Worm (Caenorhabditis elegans) whole organism, L1 larva: ENCODE measurements around the gene ceh-14.

Source experiments
- alr-1 ChIP-seq: fragments of 200-800 bp; sonication (Bioruptor generic); optimal IDR thresholded peaks from 2 replicates; lab custom pipeline; 2018; ENCODE audit warnings: borderline replicate concordance, mild to moderate bottlenecking, missing genetic modification characterization, missing compliant biosample characterization
- ama-1 ChIP-seq: fragments of 150-350 bp; optimal IDR thresholded peaks from 2 replicates; lab custom pipeline; 2014
- ceh-63 ChIP-seq: fragments of 200-800 bp; sonication (Bioruptor generic); optimal IDR thresholded peaks from 2 replicates; lab custom pipeline; 2018; ENCODE audit warnings: mild to moderate bottlenecking, missing genetic modification characterization, missing compliant biosample characterization
- ceh-8 ChIP-seq: fragments of 200-800 bp; sonication (Bioruptor generic); optimal IDR thresholded peaks from 2 replicates; lab custom pipeline; 2018; ENCODE audit warnings: mild to moderate bottlenecking, missing genetic modification characterization, moderate library complexity, missing compliant biosample characterization
- ceh-82 ChIP-seq, 3 experiments: fragments of 150-350 bp in 1 of 3; sonication (generic microtip) in 2 of 3; optimal IDR thresholded peaks; 2 replicates each; lab custom pipeline; 2014 to 2017; ENCODE audit warnings: missing biosample characterization in 3 of 3, missing genetic modification characterization in 3 of 3
- ceh-88 ChIP-seq: fragments of 200-800 bp; sonication (Bioruptor generic); IDR thresholded peaks from 2 replicates; pipeline ENCODE4 v1.3.6; 2022; ENCODE audit warnings: missing genetic modification characterization, missing compliant biosample characterization
- ceh-90 ChIP-seq: sonication (generic microtip); optimal IDR thresholded peaks from 2 replicates; lab custom pipeline; 2016; ENCODE audit warnings: missing genetic modification characterization, missing compliant biosample characterization
- ces-1 ChIP-seq: fragments of 150-350 bp; optimal IDR thresholded peaks from 2 replicates; lab custom pipeline; 2014; ENCODE audit warnings: missing biosample characterization, missing genetic modification reagents, missing genetic modification characterization
- dpl-1 ChIP-seq, 3 experiments: fragments of 150-350 bp in 2 of 3; sonication (generic microtip) in 1 of 3; optimal IDR thresholded peaks; 2 replicates each; lab custom pipeline; 2014 to 2017; ENCODE audit warnings: missing biosample characterization in 3 of 3, missing genetic modification characterization in 3 of 3, missing genetic modification reagents in 3 of 3
- efl-1 ChIP-seq, 4 experiments: fragments of 150-350 bp; optimal IDR thresholded peaks in 3 of 4; peaks in 1 of 4; 1 replicate in 1 of 4; 2 replicates in 3 of 4; lab custom pipeline; 2014; ENCODE audit warnings: missing biosample characterization in 2 of 4, missing genetic modification characterization in 2 of 4, missing genetic modification reagents in 2 of 4
- egl-13 ChIP-seq: sonication (generic microtip); optimal IDR thresholded peaks from 2 replicates; lab custom pipeline; 2016; ENCODE audit warnings: missing genotype, missing genetic modification reagents, missing genetic modification characterization, missing compliant biosample characterization
- elt-2 ChIP-seq: sonication (generic microtip); optimal IDR thresholded peaks from 2 replicates; lab custom pipeline; 2016; ENCODE audit warnings: missing genetic modification characterization, mild to moderate bottlenecking, inconsistent platforms, missing compliant biosample characterization, missing genetic modification reagents
- hlh-17 ChIP-seq: fragments of 200-800 bp; sonication (Bioruptor generic); optimal IDR thresholded peaks from 2 replicates; lab custom pipeline; 2018; ENCODE audit warnings: missing genetic modification characterization, mild to moderate bottlenecking, missing compliant biosample characterization, moderate library complexity, borderline replicate concordance
- hlh-4 ChIP-seq: sonication (generic microtip); optimal IDR thresholded peaks from 2 replicates; lab custom pipeline; 2016; ENCODE audit warnings: mild to moderate bottlenecking, missing genetic modification characterization, missing compliant biosample characterization
- jun-1 ChIP-seq: fragments of 150-350 bp; optimal IDR thresholded peaks from 2 replicates; lab custom pipeline; 2014; ENCODE audit warnings: missing biosample characterization, missing genetic modification reagents, missing genetic modification characterization
- lin-13 ChIP-seq: fragments of 150-350 bp; optimal IDR thresholded peaks from 2 replicates; lab custom pipeline; 2014; ENCODE audit warnings: missing biosample characterization, missing genetic modification reagents, missing genetic modification characterization
- lin-14 ChIP-seq: fragments of 200-800 bp; sonication (Bioruptor generic); optimal IDR thresholded peaks from 2 replicates; lab custom pipeline; 2018; ENCODE audit warnings: mild to moderate bottlenecking, missing genetic modification characterization, moderate library complexity, missing compliant biosample characterization
- lsy-2 ChIP-seq, 2 experiments: fragments of 150-350 bp; optimal IDR thresholded peaks; 2 replicates each; lab custom pipeline; 2014; ENCODE audit warnings: missing biosample characterization in 2 of 2, missing genetic modification characterization in 2 of 2
- mdl-1 ChIP-seq, 2 experiments: fragments of 150-350 bp; optimal IDR thresholded peaks; 2 replicates each; lab custom pipeline; 2014 to 2017; ENCODE audit warnings: missing biosample characterization in 2 of 2, missing genetic modification characterization in 2 of 2, inconsistent platforms in 1 of 2
- mef-2 ChIP-seq: fragments of 150-350 bp; optimal IDR thresholded peaks from 2 replicates; lab custom pipeline; 2014; ENCODE audit warnings: missing biosample characterization, missing genetic modification characterization
- nhr-12 ChIP-seq: sonication (generic microtip); optimal IDR thresholded peaks from 2 replicates; lab custom pipeline; 2017; ENCODE audit warnings: missing biosample characterization, missing genetic modification characterization
- nhr-19 ChIP-seq: fragments of 200-800 bp; sonication (Bioruptor generic); conservative IDR thresholded peaks from 2 replicates; pipeline ENCODE4 v1.3.6; 2022; ENCODE audit warnings: missing genetic modification characterization, missing compliant biosample characterization
- nhr-20 ChIP-seq: sonication (generic microtip); optimal IDR thresholded peaks from 2 replicates; lab custom pipeline; 2016; ENCODE audit warnings: mild to moderate bottlenecking, missing genetic modification characterization, missing compliant biosample characterization
- nhr-28 ChIP-seq: fragments of 150-350 bp; optimal IDR thresholded peaks from 2 replicates; lab custom pipeline; 2014; ENCODE audit warnings: missing biosample characterization, missing genetic modification characterization
- nhr-47 ChIP-seq: sonication (generic microtip); optimal IDR thresholded peaks from 2 replicates; lab custom pipeline; 2016; ENCODE audit warnings: mild to moderate bottlenecking, missing genetic modification characterization, moderate library complexity, missing compliant biosample characterization
- nhr-71 ChIP-seq: sonication (generic microtip); optimal IDR thresholded peaks from 2 replicates; lab custom pipeline; 2016; ENCODE audit warnings: mild to moderate bottlenecking, missing genetic modification characterization, moderate library complexity, missing compliant biosample characterization
- nhr-85 ChIP-seq: sonication (generic microtip); peaks from one replicate; lab custom pipeline; 2016; ENCODE audit warnings: missing genetic modification characterization, inconsistent platforms, missing compliant biosample characterization
- nhr-90 ChIP-seq: sonication (generic microtip); optimal IDR thresholded peaks from 2 replicates; lab custom pipeline; 2016; ENCODE audit warnings: mild to moderate bottlenecking, missing genetic modification characterization, missing compliant biosample characterization; ENCODE audit not compliant: poor library complexity
- pag-3 ChIP-seq: sonication (generic microtip); optimal IDR thresholded peaks from 2 replicates; lab custom pipeline; 2017; ENCODE audit warnings: missing genetic modification characterization, mild to moderate bottlenecking, missing compliant biosample characterization, antibody characterized with exemption, borderline replicate concordance; ENCODE audit not compliant: insufficient read depth
- rnt-1 ChIP-seq: sonication (generic microtip); optimal IDR thresholded peaks from 2 replicates; lab custom pipeline; 2016; ENCODE audit warnings: mild to moderate bottlenecking, missing genetic modification characterization, moderate library complexity, missing compliant biosample characterization
- snu-23 ChIP-seq: sonication (generic microtip); optimal IDR thresholded peaks from 2 replicates; lab custom pipeline; 2016; ENCODE audit warnings: missing genetic modification characterization, missing compliant biosample characterization
- sox-4 ChIP-seq: sonication (generic microtip); optimal IDR thresholded peaks from 2 replicates; lab custom pipeline; 2016; ENCODE audit warnings: missing genetic modification characterization, missing compliant biosample characterization
- sptf-1 ChIP-seq: fragments of 150-350 bp; optimal IDR thresholded peaks from 2 replicates; lab custom pipeline; 2014; ENCODE audit warnings: missing biosample characterization, missing genetic modification characterization
- swsn-7 ChIP-seq: sonication (generic microtip); optimal IDR thresholded peaks from 2 replicates; lab custom pipeline; 2016; ENCODE audit warnings: missing genetic modification characterization, missing compliant biosample characterization
- tlp-1 ChIP-seq: fragments of 150-350 bp; optimal IDR thresholded peaks from 2 replicates; lab custom pipeline; 2014; ENCODE audit warnings: missing biosample characterization, missing genetic modification characterization
- unc-98 ChIP-seq: fragments of 200-800 bp; sonication (Bioruptor generic); IDR thresholded peaks from 2 replicates; pipeline ENCODE4 v1.3.6; 2022; ENCODE audit warnings: missing genetic modification characterization, missing compliant biosample characterization
- vab-15 ChIP-seq: sonication (generic microtip); optimal IDR thresholded peaks from 2 replicates; lab custom pipeline; 2017; ENCODE audit warnings: missing genotype, mild to moderate bottlenecking, missing genetic modification characterization, missing compliant biosample characterization
- zag-1 ChIP-seq: fragments of 150-350 bp; optimal IDR thresholded peaks from 2 replicates; lab custom pipeline; 2014; ENCODE audit warnings: missing biosample characterization, missing genetic modification characterization
- zip-4 ChIP-seq: fragments of 200-800 bp; sonication (Bioruptor generic); optimal IDR thresholded peaks from 2 replicates; lab custom pipeline; 2018; ENCODE audit warnings: mild to moderate bottlenecking, missing genetic modification characterization, moderate library complexity, missing compliant biosample characterization
- ztf-4 ChIP-seq: fragments of 150-350 bp; optimal IDR thresholded peaks from 2 replicates; lab custom pipeline; 2014; ENCODE audit warnings: missing biosample characterization, missing genetic modification characterization

Gene ceh-14

DNA sequence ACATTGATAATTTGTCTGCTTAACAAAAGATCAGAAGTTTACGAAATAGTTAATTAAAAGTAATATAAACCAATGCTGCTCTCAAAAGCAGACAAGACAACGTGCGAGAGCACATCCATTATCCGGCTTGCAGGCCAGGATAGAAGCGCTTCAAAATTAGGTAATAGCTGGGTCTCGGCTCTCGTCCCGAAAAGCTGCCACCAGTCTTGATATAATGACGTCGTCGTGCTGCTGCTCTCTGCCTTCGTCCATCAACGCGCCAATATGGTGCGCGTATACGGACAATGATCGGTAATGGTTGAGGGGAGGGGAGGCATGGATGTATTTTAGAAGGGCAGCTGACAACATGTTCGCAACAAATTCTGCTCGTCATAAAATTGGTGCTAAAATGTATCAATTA, 1.9 kb upstream of the ceh-14 start:
- TF ChIP-seq nhr-12 (no peak), ceh-63 (GFP tag; lab: Kevin White, UChicago) (peak; percentile 71), mdl-1 (tag; optimal IDR thresholded peaks at IDR 0.05; lab: Kevin White, UChicago) (no peak)

DNA sequence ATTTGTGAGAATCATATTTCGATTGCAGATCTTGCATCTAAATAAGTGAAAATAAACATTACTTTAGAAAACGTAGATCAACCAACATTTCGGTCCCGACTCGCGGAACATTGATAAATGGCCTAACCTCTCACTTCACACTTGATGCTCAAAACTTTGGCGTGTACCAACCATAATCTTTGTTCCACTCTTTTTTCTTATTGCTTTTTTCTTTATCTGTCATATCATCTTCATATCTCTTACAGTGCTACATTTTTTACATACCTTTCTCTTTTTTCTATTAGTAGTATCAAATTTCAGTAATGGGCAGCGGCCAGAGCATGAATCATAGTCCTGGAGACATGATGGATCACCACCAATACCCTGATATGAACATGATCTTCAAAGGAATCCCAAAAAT, 7.3 kb downstream of the ceh-14 start, which contains the start of gene F46C8.3:
Gene F46C8.3 (plus strand): TSS at position 301 of the 400 bp plus-strand sequence.
- TF ChIP-seq ces-1 (GFP tag; lab: Kevin White, UChicago) (no peak), mdl-1 (tag; optimal IDR thresholded peaks at IDR 0.05; lab: Kevin White, UChicago) (no peak), jun-1 (no peak), zag-1 (tag; lab: Kevin White, UChicago) (no peak), efl-1 (optimal IDR thresholded peaks at IDR 0.05; lab: Kevin White, UChicago) (no peak), efl-1 (GFP tag; optimal IDR thresholded peaks at IDR 0.05 in 1 of 2; lab: Kevin White, UChicago) (peak in 1 of 2 experiments; percentile 56)

DNA sequence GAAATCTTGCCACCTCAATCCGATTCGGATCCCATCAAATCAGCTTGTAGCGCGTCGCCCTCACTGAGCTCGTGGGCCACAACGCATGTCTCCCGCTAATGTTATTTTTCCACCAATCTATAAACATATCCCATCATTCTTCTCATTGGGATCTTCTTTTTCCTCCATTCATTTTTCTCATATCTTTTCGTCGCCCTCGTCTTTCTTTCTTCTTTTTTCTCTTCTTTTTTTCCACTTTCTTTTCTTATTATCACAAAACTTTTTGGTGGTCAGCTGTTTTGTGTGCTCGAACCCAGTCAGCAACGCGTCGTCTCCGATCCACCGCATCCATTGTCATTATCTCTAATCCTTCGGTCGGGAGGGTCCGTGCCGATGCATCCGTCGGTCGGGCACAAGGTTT, 8.7 kb downstream of the ceh-14 start:
- TF ChIP-seq lin-14 (GFP tag; lab: Kevin White, UChicago) (peak; percentile 82), rnt-1 (tag; lab: Kevin White, UChicago) (peak; percentile 73), nhr-71 (tag; lab: Kevin White, UChicago) (peak; percentile 82), snu-23 (GFP tag; lab: Kevin White, UChicago) (peak; percentile 37), hlh-17 (no peak), alr-1 (tag; lab: Kevin White, UChicago) (no peak), nhr-19 (GFP tag; lab: Robert Waterston, UW) (peak; percentile 36), sox-4 (tag; lab: Kevin White, UChicago) (no peak), pag-3 (tag; lab: Kevin White, UChicago) (peak; percentile 36), lsy-2 (tag; optimal IDR thresholded peaks at IDR 0.05; lab: Kevin White, UChicago) (peak in 1 of 2 experiments; percentile 32), nhr-85 (tag; lab: Kevin White, UChicago) (no peak), nhr-20 (tag; lab: Kevin White, UChicago) (peak; percentile 33)

DNA sequence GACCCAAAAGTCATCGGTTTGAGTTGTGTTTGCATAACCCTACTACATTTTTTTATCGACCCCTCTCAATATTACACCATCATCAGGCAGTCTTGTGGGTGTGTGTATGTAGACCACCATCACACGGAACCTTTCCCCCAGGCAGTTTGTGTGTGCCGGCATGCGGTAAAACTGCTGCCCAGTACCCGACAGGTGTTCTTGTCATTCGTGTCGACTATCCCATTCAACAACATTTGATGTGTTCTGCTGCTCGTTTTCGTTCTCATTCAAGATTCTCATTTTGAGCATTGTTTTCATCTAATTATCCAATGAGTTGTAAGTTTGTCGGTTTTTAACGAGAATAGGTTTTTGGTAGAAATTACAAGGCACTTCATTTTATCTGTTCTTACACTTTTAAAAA, 9.9 kb downstream of the ceh-14 start:
- TF ChIP-seq nhr-28 (tag; lab: Kevin White, UChicago), result no peak
- no peak for TF ChIP-seq nhr-19 (GFP tag; lab: Robert Waterston, UW)
- no peak for TF ChIP-seq zip-4 (GFP tag; lab: Kevin White, UChicago)
- TF ChIP-seq swsn-7 (tag; lab: Kevin White, UChicago), result no peak
- TF ChIP-seq rnt-1 (tag; lab: Kevin White, UChicago), result peak; percentile 45
- TF ChIP-seq nhr-47 (tag; lab: Kevin White, UChicago), result no peak
- TF ChIP-seq ceh-90 (tag; lab: Kevin White, UChicago), result no peak
- no peak for TF ChIP-seq efl-1 (optimal IDR thresholded peaks at IDR 0.05; lab: Kevin White, UChicago)
- TF ChIP-seq efl-1 (GFP tag; optimal IDR thresholded peaks at IDR 0.05 in 1 of 2; lab: Kevin White, UChicago), result peak in 1 of 2 experiments; percentile 42
- no peak for TF ChIP-seq zag-1 (tag; lab: Kevin White, UChicago)
- TF ChIP-seq mef-2 (tag; lab: Kevin White, UChicago), result no peak

DNA sequence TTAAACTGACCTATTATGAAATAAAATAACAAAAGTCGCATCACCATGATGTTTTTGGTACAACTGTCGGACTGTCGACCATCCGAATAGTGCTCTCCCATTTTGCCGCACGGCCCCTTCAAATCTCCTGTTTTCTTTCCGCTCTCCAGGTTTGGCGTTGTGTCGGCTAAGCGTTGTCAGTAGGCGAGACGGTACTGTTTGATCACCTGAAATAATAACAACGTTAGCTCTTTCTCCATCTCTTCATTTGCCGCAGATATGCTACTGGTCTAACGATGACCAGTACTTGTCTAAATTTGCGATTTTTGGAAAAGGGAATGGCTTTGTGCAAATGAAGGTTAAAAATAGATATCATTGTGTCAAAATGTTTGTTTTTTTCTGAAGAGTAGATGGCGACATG, 13.0 kb downstream of the ceh-14 start, which contains the start of gene chts-1:
Gene chts-1 (minus strand): TSS at position 101 of the 400 bp plus-strand sequence.
- TF ChIP-seq vab-15 (tag; lab: Kevin White, UChicago) (no peak), ceh-8 (GFP tag; lab: Kevin White, UChicago) (no peak), hlh-4 (no peak), rnt-1 (tag; lab: Kevin White, UChicago) (no peak), ama-1 (no peak), tlp-1 (tag; lab: Kevin White, UChicago) (no peak), ceh-88 (no peak), sptf-1 (tag; lab: Kevin White, UChicago) (no peak), ceh-82 (tag; optimal IDR thresholded peaks at IDR 0.05; lab: Kevin White, UChicago) (no peak), nhr-85 (tag; lab: Kevin White, UChicago) (no peak), egl-13 (no peak), nhr-71 (tag; lab: Kevin White, UChicago) (no peak), lin-13 (GFP tag; lab: Kevin White, UChicago) (no peak), dpl-1 (GFP tag; optimal IDR thresholded peaks at IDR 0.05; lab: Kevin White, UChicago) (no peak), ceh-90 (tag; lab: Kevin White, UChicago) (no peak), elt-2 (tag; lab: Kevin White, UChicago) (no peak), nhr-19 (GFP tag; lab: Robert Waterston, UW) (no peak), ztf-4 (no peak), nhr-90 (tag; lab: Kevin White, UChicago) (no peak), unc-98 (GFP tag; lab: Robert Waterston, UW) (no peak)
- TF ChIP-seq, all 84 proteins: peak for 0
